Worm (Caenorhabditis elegans): ENCODE data around the gene srh-201.

ce11 chrV:9053235-9053634 lies 39.6 kb upstream of the srh-201 start:
- no peak for TF ChIP-seq flt-1 (GFP tag; IDR thresholded peaks at IDR 0.05)
- TF ChIP-seq ztf-23 (GFP tag; IDR thresholded peaks at IDR 0.05): no peak
- no peak for TF ChIP-seq ztf-29 (GFP tag; IDR thresholded peaks at IDR 0.05)

All from whole organism, midembryonic.